Worm (Caenorhabditis elegans): ENCODE data around the gene Y46D2A.3.

- TF ChIP-seq ets-7 (tag; optimal IDR thresholded peaks at IDR 0.05): peak; percentile 24
- no peak for TF ChIP-seq ceh-13 (GFP tag; optimal IDR thresholded peaks at IDR 0.05)
- TF ChIP-seq ama-1 (optimal IDR thresholded peaks at IDR 0.05): no peak
- no peak for TF ChIP-seq flt-1 (GFP tag; IDR thresholded peaks at IDR 0.05)
- TF ChIP-seq tbx-11 (GFP tag; IDR thresholded peaks at IDR 0.05): no peak
These were observed 46.9 kb upstream of the Y46D2A.3 start for ce11 chrII:3373875-3374274.

Data from whole organism, early embryonic.